Fruit fly (Drosophila melanogaster) whole organism, adult: ENCODE data around the gene aop.
A peak's percentile ranks its signal among the peaks of the same experiment; 100 is the strongest.

Experiments used
- CG11617 ChIP-seq: fragments of 200-800 bp; sonication (Bioruptor generic); optimal IDR thresholded peaks from 2 replicates; lab custom pipeline; 2017; ENCODE audit warnings: mild to moderate bottlenecking, missing biosample characterization, missing genetic modification reagents, missing genetic modification characterization
- CG12768 ChIP-seq: fragments of 200-800 bp; sonication (Bioruptor generic); optimal IDR thresholded peaks from 2 replicates; lab custom pipeline; 2017; ENCODE audit warnings: missing biosample characterization, missing genetic modification characterization, mild to moderate bottlenecking, moderate library complexity, missing genetic modification reagents
- CG14711 ChIP-seq: fragments of 200-800 bp; sonication (Bioruptor generic); optimal IDR thresholded peaks from 2 replicates; lab custom pipeline; 2018; ENCODE audit warnings: missing biosample characterization, mild to moderate bottlenecking, missing genetic modification characterization, moderate library complexity
- CG1620 ChIP-seq: fragments of 200-800 bp; sonication (Bioruptor generic); optimal IDR thresholded peaks from 2 replicates; lab custom pipeline; 2016; ENCODE audit warnings: missing biosample characterization, missing genetic modification characterization
- CG33017 ChIP-seq: fragments of 200-800 bp; sonication (Bioruptor generic); optimal IDR thresholded peaks from 2 replicates; lab custom pipeline; 2018; ENCODE audit warnings: missing biosample characterization, mild to moderate bottlenecking, missing genetic modification characterization, moderate library complexity
- CG5204 ChIP-seq: fragments of 200-800 bp; sonication (Bioruptor generic); optimal IDR thresholded peaks from 2 replicates; lab custom pipeline; 2016; ENCODE audit warnings: missing biosample characterization, missing genetic modification characterization
- CG7045 ChIP-seq: fragments of 200-800 bp; sonication (Bioruptor generic); optimal IDR thresholded peaks from 2 replicates; lab custom pipeline; 2017; ENCODE audit warnings: missing biosample characterization, mild to moderate bottlenecking, missing genetic modification characterization
- CG7101 ChIP-seq: fragments of 200-800 bp; sonication (Bioruptor generic); optimal IDR thresholded peaks from 2 replicates; lab custom pipeline; 2018; ENCODE audit warnings: missing biosample characterization, mild to moderate bottlenecking, missing genetic modification characterization, moderate library complexity
- Clk ChIP-seq: fragments of 200-800 bp; sonication (Bioruptor generic); optimal IDR thresholded peaks from 2 replicates; lab custom pipeline; 2017; ENCODE audit warnings: missing biosample characterization, missing genetic modification characterization
- Crg-1 ChIP-seq: fragments of 200-800 bp; sonication (Bioruptor generic); optimal IDR thresholded peaks from 2 replicates; lab custom pipeline; 2016; ENCODE audit warnings: missing biosample characterization, missing genetic modification characterization
- Hr96 ChIP-seq: fragments of 200-800 bp; sonication (Bioruptor generic); optimal IDR thresholded peaks from 2 replicates; lab custom pipeline; 2016; ENCODE audit warnings: missing biosample characterization, missing genetic modification characterization
- Mnt ChIP-seq: fragments of 200-800 bp; sonication (Bioruptor generic); optimal IDR thresholded peaks from 2 replicates; lab custom pipeline; 2016; ENCODE audit warnings: missing biosample characterization, mild to moderate bottlenecking, missing genetic modification characterization
- bab1 ChIP-seq: fragments of 200-800 bp; sonication (Bioruptor generic); optimal IDR thresholded peaks from 3 replicates; lab custom pipeline; 2019; ENCODE audit warnings: missing biosample characterization, mild to moderate bottlenecking, missing genetic modification characterization, moderate library complexity
- cic ChIP-seq: fragments of 200-800 bp; sonication (Bioruptor generic); optimal IDR thresholded peaks from 2 replicates; lab custom pipeline; 2017; ENCODE audit warnings: missing biosample characterization, mild to moderate bottlenecking, missing genetic modification characterization, moderate library complexity
- cnc ChIP-seq, 2 experiments: fragments of >200 bp; optimal IDR thresholded peaks; 2 replicates each; lab custom pipeline; 2017
- kay ChIP-seq: fragments of 200-800 bp; sonication (Bioruptor generic); peaks from one replicate; lab custom pipeline; 2016; ENCODE audit warnings: missing biosample characterization, missing genetic modification characterization, borderline replicate concordance
- ovo ChIP-seq: fragments of 200-800 bp; sonication (Bioruptor generic); optimal IDR thresholded peaks from 2 replicates; lab custom pipeline; 2016; ENCODE audit warnings: missing biosample characterization, missing genetic modification characterization
- pad ChIP-seq: fragments of 200-800 bp; sonication (Bioruptor generic); optimal IDR thresholded peaks from 3 replicates; lab custom pipeline; 2017; ENCODE audit warnings: missing biosample characterization, missing genetic modification characterization, mild to moderate bottlenecking, moderate library complexity, missing genetic modification reagents
- tj ChIP-seq: fragments of 200-800 bp; sonication (Bioruptor generic); optimal IDR thresholded peaks from 3 replicates; lab custom pipeline; 2017; ENCODE audit warnings: missing biosample characterization, mild to moderate bottlenecking, missing genetic modification characterization, moderate library complexity
- toe ChIP-seq: fragments of 200-800 bp; sonication (Bioruptor generic); optimal IDR thresholded peaks from 2 replicates; lab custom pipeline; 2016; ENCODE audit warnings: missing biosample characterization, missing genetic modification characterization

aop gene

dm6 chr2L:2177969-2178809 lies at the start of gene aop:
TSS of gene aop (minus strand) at chr2L:2178754.
- TF ChIP-seq CG12768 (GFP tag; lab: Kevin White, UChicago), result peak; percentile 60
- peak; percentile 15 for TF ChIP-seq CG14711 (tag; lab: Kevin White, UChicago)
- TF ChIP-seq Clk (GFP tag; lab: Kevin White, UChicago), result peak; percentile 31
- TF ChIP-seq CG5204, result peak; percentile 35
- peak; percentile 77 for TF ChIP-seq cic (GFP tag; lab: Kevin White, UChicago)
- TF ChIP-seq CG7101 (tag; lab: Kevin White, UChicago), result peak; percentile 62
- peak; percentile 35 for TF ChIP-seq ovo (GFP tag; lab: Kevin White, UChicago)
- peak; percentile 38 for TF ChIP-seq kay (GFP tag; lab: Kevin White, UChicago)
- TF ChIP-seq bab1, result peak; percentile 48
- peak; percentile 13 for TF ChIP-seq toe
- TF ChIP-seq pad (GFP tag; lab: Kevin White, UChicago), result peak; percentile 53
- TF ChIP-seq CG7045 (GFP tag; lab: Kevin White, UChicago), result peak; percentile 27
- TF ChIP-seq CG11617, result peak; percentile 80
- peak; percentile 63 for TF ChIP-seq Crg-1 (GFP tag; lab: Kevin White, UChicago)
- TF ChIP-seq tj (GFP tag; lab: Kevin White, UChicago), result peak; percentile 84
- TF ChIP-seq CG1620 (GFP tag; lab: Kevin White, UChicago), result no peak
- TF ChIP-seq cnc (optimal IDR thresholded peaks at IDR 0.05; lab: Kevin White, UChicago), result no peak
- TF ChIP-seq Hr96, result peak; percentile 54
- peak; percentile 73 for TF ChIP-seq Mnt (GFP tag; lab: Kevin White, UChicago)
- no peak for TF ChIP-seq CG33017 (tag; lab: Kevin White, UChicago)

- TF ChIP-seq CG1620 (GFP tag; lab: Kevin White, UChicago) (peak; percentile 9), Hr96 (no peak), Crg-1 (GFP tag; lab: Kevin White, UChicago) (no peak), bab1 (no peak), Mnt (GFP tag; lab: Kevin White, UChicago) (no peak), CG7101 (tag; lab: Kevin White, UChicago) (peak; percentile 49), pad (GFP tag; lab: Kevin White, UChicago) (no peak), tj (GFP tag; lab: Kevin White, UChicago) (no peak), kay (GFP tag; lab: Kevin White, UChicago) (peak; percentile 84), CG14711 (tag; lab: Kevin White, UChicago) (peak; percentile 7), toe (no peak), CG12768 (GFP tag; lab: Kevin White, UChicago) (no peak), CG7045 (GFP tag; lab: Kevin White, UChicago) (peak; percentile 23), CG5204 (no peak), CG11617 (no peak), cnc (optimal IDR thresholded peaks at IDR 0.05; lab: Kevin White, UChicago) (no peak), cic (GFP tag; lab: Kevin White, UChicago) (no peak), ovo (GFP tag; lab: Kevin White, UChicago) (no peak), Clk (GFP tag; lab: Kevin White, UChicago) (no peak), CG33017 (tag; lab: Kevin White, UChicago) (peak; percentile 40)
Observed at dm6 chr2L:2227316-2227715, 48.8 kb upstream of the aop start.

- TF ChIP-seq toe, result peak; percentile 96
- peak; percentile 90 for TF ChIP-seq bab1
- no peak for TF ChIP-seq cnc (optimal IDR thresholded peaks at IDR 0.05; lab: Kevin White, UChicago)
- TF ChIP-seq CG11617, result peak; percentile 95
- TF ChIP-seq cic (GFP tag; lab: Kevin White, UChicago), result peak; percentile 62
- TF ChIP-seq CG1620 (GFP tag; lab: Kevin White, UChicago), result peak; percentile 96
- peak; percentile 96 for TF ChIP-seq CG5204
- TF ChIP-seq Crg-1 (GFP tag; lab: Kevin White, UChicago), result peak; percentile 95
- TF ChIP-seq tj (GFP tag; lab: Kevin White, UChicago), result peak; percentile 93
- peak; percentile 94 for TF ChIP-seq CG7101 (tag; lab: Kevin White, UChicago)
- peak; percentile 89 for TF ChIP-seq CG33017 (tag; lab: Kevin White, UChicago)
- TF ChIP-seq CG12768 (GFP tag; lab: Kevin White, UChicago), result peak; percentile 92
- TF ChIP-seq ovo (GFP tag; lab: Kevin White, UChicago), result peak; percentile 88
- TF ChIP-seq kay (GFP tag; lab: Kevin White, UChicago), result peak; percentile 97
- peak; percentile 96 for TF ChIP-seq Hr96
- peak; percentile 92 for TF ChIP-seq Mnt (GFP tag; lab: Kevin White, UChicago)
- TF ChIP-seq Clk (GFP tag; lab: Kevin White, UChicago), result peak; percentile 87
- TF ChIP-seq CG14711 (tag; lab: Kevin White, UChicago), result peak; percentile 88
- TF ChIP-seq pad (GFP tag; lab: Kevin White, UChicago), result peak; percentile 87
- peak; percentile 89 for TF ChIP-seq CG7045 (GFP tag; lab: Kevin White, UChicago)
Observed at dm6 chr2L:2226259-2227121, 47.9 kb upstream of the aop start, which contains the start of the genes CG15387 and sau. TSS of gene CG15387 (minus strand) at chr2L:2226294. TSS of gene sau (plus strand) at chr2L:2226342.

dm6 chr2L:2222377-2222776 lies 43.8 kb upstream of the aop start:
- TF ChIP-seq kay (GFP tag; lab: Kevin White, UChicago) (peak; percentile 56), pad (GFP tag; lab: Kevin White, UChicago) (no peak), bab1 (peak; percentile 5)
